Worm (Caenorhabditis elegans) whole organism, L2 larva: Measurements from ENCODE around the gene anoh-2.
A peak's percentile ranks its signal among the peaks of the same experiment; 100 is the strongest.

Source experiments
- C34F6.9 ChIP-seq: fragments of 150-350 bp; optimal IDR thresholded peaks from 2 replicates; lab custom pipeline; 2014; ENCODE audit warnings: missing biosample characterization, missing genetic modification characterization
- F13H6.1 ChIP-seq: sonication (generic microtip); optimal IDR thresholded peaks from 2 replicates; lab custom pipeline; 2016; ENCODE audit warnings: missing genetic modification characterization, missing compliant biosample characterization
- R02D3.7 ChIP-seq: fragments of 150-350 bp; optimal IDR thresholded peaks from 2 replicates; lab custom pipeline; 2014; ENCODE audit warnings: missing biosample characterization, missing genetic modification characterization
- Y55F3AM.14 ChIP-seq: fragments of 200-800 bp; sonication (Bioruptor generic); optimal IDR thresholded peaks from 2 replicates; lab custom pipeline; 2018; ENCODE audit warnings: mild to moderate bottlenecking, missing genetic modification characterization, missing compliant biosample characterization
- ZK546.5 ChIP-seq: sonication (generic microtip); optimal IDR thresholded peaks from 2 replicates; lab custom pipeline; 2017; ENCODE audit warnings: missing biosample characterization, missing genetic modification characterization
- alr-1 ChIP-seq: fragments of 150-350 bp; optimal IDR thresholded peaks from 2 replicates; lab custom pipeline; 2014; ENCODE audit warnings: missing biosample characterization, missing genetic modification characterization
- aly-2 ChIP-seq: fragments of 150-350 bp; optimal IDR thresholded peaks from 2 replicates; lab custom pipeline; 2014; ENCODE audit warnings: missing biosample characterization, missing genetic modification characterization
- ama-1 ChIP-seq: fragments of 150-350 bp; optimal IDR thresholded peaks from 2 replicates; lab custom pipeline; 2018; ENCODE audit warnings: inconsistent platforms
- blmp-1 ChIP-seq: sonication (generic microtip); optimal IDR thresholded peaks from 2 replicates; lab custom pipeline; 2017; ENCODE audit warnings: missing genetic modification characterization, mild to moderate bottlenecking, missing compliant biosample characterization, antibody characterized with exemption, moderate library complexity; ENCODE audit not compliant: insufficient read depth
- ceh-16 ChIP-seq: fragments of 150-350 bp; optimal IDR thresholded peaks from 2 replicates; lab custom pipeline; 2014; ENCODE audit warnings: missing biosample characterization, missing genetic modification characterization
- ceh-82 ChIP-seq: fragments of 150-350 bp; optimal IDR thresholded peaks from 2 replicates; lab custom pipeline; 2014; ENCODE audit warnings: missing biosample characterization, missing genetic modification characterization
- crh-2 ChIP-seq: sonication (generic microtip); optimal IDR thresholded peaks from 2 replicates; lab custom pipeline; 2017; ENCODE audit warnings: missing biosample characterization, missing genetic modification characterization
- dmd-4 ChIP-seq: sonication (generic microtip); optimal IDR thresholded peaks from 2 replicates; lab custom pipeline; 2017; ENCODE audit warnings: missing biosample characterization, missing genetic modification characterization
- egl-27 ChIP-seq: sonication (generic microtip); optimal IDR thresholded peaks from 3 replicates; lab custom pipeline; 2017; ENCODE audit warnings: missing biosample characterization, missing genetic modification reagents, missing genetic modification characterization
- elt-1 ChIP-seq: fragments of 150-350 bp; optimal IDR thresholded peaks from 2 replicates; lab custom pipeline; 2014; ENCODE audit warnings: missing biosample characterization, missing genetic modification characterization
- elt-3 ChIP-seq: sonication (generic microtip); optimal IDR thresholded peaks from 2 replicates; lab custom pipeline; 2017; ENCODE audit warnings: missing biosample characterization, missing genetic modification characterization
- fos-1 ChIP-seq: fragments of 150-350 bp; optimal IDR thresholded peaks from 2 replicates; lab custom pipeline; 2014; ENCODE audit warnings: missing biosample characterization, missing genetic modification characterization
- gmeb-1 ChIP-seq: fragments of 150-350 bp; optimal IDR thresholded peaks from 2 replicates; lab custom pipeline; 2014; ENCODE audit warnings: missing biosample characterization, missing genetic modification characterization
- lin-11 ChIP-seq: fragments of 150-350 bp; sonication (generic microtip); optimal IDR thresholded peaks from 2 replicates; lab custom pipeline; 2014; ENCODE audit warnings: missing biosample characterization, missing genetic modification characterization, inconsistent platforms, mixed read lengths
- lin-13 ChIP-seq: fragments of 150-350 bp; optimal IDR thresholded peaks from 2 replicates; lab custom pipeline; 2014; ENCODE audit warnings: missing biosample characterization, missing genetic modification reagents, missing genetic modification characterization
- lin-39 ChIP-seq: fragments of 150-350 bp; optimal IDR thresholded peaks from 2 replicates; lab custom pipeline; 2014; ENCODE audit warnings: missing biosample characterization, missing genetic modification reagents, missing genetic modification characterization
- lsy-2 ChIP-seq, 2 experiments: fragments of 150-350 bp in 1 of 2; sonication (generic microtip) in 1 of 2; optimal IDR thresholded peaks; 2 replicates each; lab custom pipeline; 2014 to 2017; ENCODE audit warnings: missing biosample characterization in 2 of 2, missing genetic modification characterization in 2 of 2
- mab-5 ChIP-seq: fragments of 150-350 bp; optimal IDR thresholded peaks from 2 replicates; lab custom pipeline; 2014; ENCODE audit warnings: missing biosample characterization, missing genetic modification characterization
- mbf-1 ChIP-seq: sonication (generic microtip); optimal IDR thresholded peaks from 2 replicates; lab custom pipeline; 2017; ENCODE audit warnings: missing biosample characterization, missing genetic modification characterization
- mdl-1 ChIP-seq, 2 experiments: fragments of 150-350 bp in 1 of 2; sonication (generic microtip) in 1 of 2; optimal IDR thresholded peaks; 2 replicates each; lab custom pipeline; 2017; ENCODE audit warnings: missing biosample characterization in 2 of 2, missing genetic modification characterization in 2 of 2
- nhr-10 ChIP-seq: sonication (generic microtip); optimal IDR thresholded peaks from 2 replicates; lab custom pipeline; 2017; ENCODE audit warnings: missing biosample characterization, missing genetic modification characterization
- nhr-11 ChIP-seq: fragments of 150-350 bp; optimal IDR thresholded peaks from 2 replicates; lab custom pipeline; 2014; ENCODE audit warnings: missing biosample characterization, missing genetic modification characterization
- nhr-12 ChIP-seq: fragments of 150-350 bp; optimal IDR thresholded peaks from 2 replicates; lab custom pipeline; 2014; ENCODE audit warnings: missing biosample characterization, missing genetic modification characterization
- nhr-129 ChIP-seq: fragments of 150-350 bp; optimal IDR thresholded peaks from 2 replicates; lab custom pipeline; 2014; ENCODE audit warnings: missing biosample characterization, missing genetic modification characterization
- nhr-21 ChIP-seq: fragments of 150-350 bp; optimal IDR thresholded peaks from 2 replicates; lab custom pipeline; 2014; ENCODE audit warnings: missing biosample characterization, missing genetic modification characterization
- nhr-23 ChIP-seq: fragments of 150-350 bp; optimal IDR thresholded peaks from 2 replicates; lab custom pipeline; 2014; ENCODE audit warnings: missing biosample characterization, missing genetic modification reagents, missing genetic modification characterization
- nhr-237 ChIP-seq: fragments of 150-350 bp; optimal IDR thresholded peaks from 2 replicates; lab custom pipeline; 2014; ENCODE audit warnings: missing biosample characterization, missing genetic modification characterization
- nhr-25 ChIP-seq: fragments of 150-350 bp; sonication (generic microtip); optimal IDR thresholded peaks from 3 replicates; lab custom pipeline; 2014; ENCODE audit warnings: missing biosample characterization, missing genetic modification characterization
- nhr-6 ChIP-seq: fragments of 150-350 bp; optimal IDR thresholded peaks from 2 replicates; lab custom pipeline; 2014; ENCODE audit warnings: missing biosample characterization, missing genetic modification characterization
- nhr-77 ChIP-seq: fragments of 150-350 bp; optimal IDR thresholded peaks from 2 replicates; lab custom pipeline; 2014; ENCODE audit warnings: missing biosample characterization, missing genetic modification characterization
- peb-1 ChIP-seq: fragments of 150-350 bp; optimal IDR thresholded peaks from 2 replicates; lab custom pipeline; 2014; ENCODE audit warnings: missing biosample characterization, missing genetic modification characterization
- sem-4 ChIP-seq: fragments of 150-350 bp; optimal IDR thresholded peaks from 2 replicates; lab custom pipeline; 2014; ENCODE audit warnings: missing biosample characterization, missing genetic modification reagents, missing genetic modification characterization
- skn-1 ChIP-seq: sonication (generic microtip); optimal IDR thresholded peaks from 2 replicates; lab custom pipeline; 2017; ENCODE audit warnings: missing biosample characterization, missing genetic modification characterization
- sma-3 ChIP-seq: sonication (generic microtip); optimal IDR thresholded peaks from 2 replicates; lab custom pipeline; 2016; ENCODE audit warnings: missing genetic modification reagents, missing genetic modification characterization, missing compliant biosample characterization
- sma-9 ChIP-seq, 2 experiments: fragments of 150-350 bp in 1 of 2; sonication (generic microtip) in 1 of 2; optimal IDR thresholded peaks; 2 replicates each; lab custom pipeline; 2014 to 2016; ENCODE audit warnings: missing genetic modification characterization in 2 of 2, mild to moderate bottlenecking in 1 of 2, missing biosample characterization in 1 of 2, missing compliant biosample characterization in 1 of 2, missing genetic modification reagents in 1 of 2, moderate library complexity in 1 of 2
- snpc-4 ChIP-seq: fragments of 150-350 bp; optimal IDR thresholded peaks from 2 replicates; lab custom pipeline; 2014; ENCODE audit warnings: missing biosample characterization, missing genetic modification characterization
- unc-39 ChIP-seq: fragments of 150-350 bp; optimal IDR thresholded peaks from 2 replicates; lab custom pipeline; 2014; ENCODE audit warnings: missing biosample characterization, missing genetic modification characterization
- unc-55 ChIP-seq: fragments of 150-350 bp; sonication (generic microtip); optimal IDR thresholded peaks from 3 replicates; lab custom pipeline; 2014; ENCODE audit warnings: missing biosample characterization, missing genetic modification reagents, missing genetic modification characterization
- unc-62 ChIP-seq: fragments of 150-350 bp; optimal IDR thresholded peaks from 2 replicates; lab custom pipeline; 2014; ENCODE audit warnings: missing biosample characterization, missing genetic modification reagents, missing genetic modification characterization
- zag-1 ChIP-seq: fragments of 150-350 bp; optimal IDR thresholded peaks from 2 replicates; lab custom pipeline; 2014; ENCODE audit warnings: missing biosample characterization, missing genetic modification characterization
- ztf-1 ChIP-seq: fragments of 200-800 bp; sonication (Bioruptor generic); conservative IDR thresholded peaks from 2 replicates; pipeline ENCODE4 v1.3.6; 2022; ENCODE audit warnings: missing genetic modification characterization, missing compliant biosample characterization
- ztf-11 ChIP-seq: sonication (generic microtip); optimal IDR thresholded peaks from 2 replicates; lab custom pipeline; 2017; ENCODE audit warnings: missing biosample characterization, missing genetic modification characterization
- ztf-4 ChIP-seq: fragments of 150-350 bp; optimal IDR thresholded peaks from 2 replicates; lab custom pipeline; 2014; ENCODE audit warnings: missing biosample characterization, missing genetic modification characterization

The anoh-2 gene

DNA sequence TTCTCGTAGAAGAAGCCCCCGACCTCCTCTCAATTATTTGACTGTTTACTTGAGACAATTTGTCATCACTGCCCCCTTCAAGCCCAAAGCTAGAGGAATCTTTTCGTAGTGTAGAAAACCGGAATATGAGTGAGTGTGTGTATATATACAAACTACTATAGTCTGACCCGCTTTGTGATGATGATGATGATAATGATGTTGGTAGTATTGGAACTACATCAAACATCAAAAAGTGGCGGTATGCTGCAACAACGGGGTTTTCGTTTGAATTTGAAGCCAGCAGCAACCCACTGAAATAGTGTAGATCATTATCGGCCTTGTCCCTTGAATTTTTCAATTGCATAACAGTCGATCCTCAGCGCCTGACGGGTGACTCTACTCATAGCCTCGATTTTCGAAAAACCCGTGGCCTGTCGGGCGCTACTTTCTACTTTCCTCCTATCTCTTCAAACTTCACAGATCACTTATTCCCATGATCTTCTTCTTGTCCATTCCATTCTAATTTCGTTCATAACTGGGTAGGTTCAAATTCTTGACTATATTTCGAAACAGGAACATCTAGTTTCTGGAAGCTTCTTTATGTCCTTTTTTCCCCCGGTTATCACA is 46.1 kb upstream of the anoh-2 start:
- TF ChIP-seq blmp-1 (tag; lab: Kevin White, UChicago): peak; percentile 11
- TF ChIP-seq ztf-11 (tag; lab: Kevin White, UChicago): no peak
- TF ChIP-seq ceh-16 (tag; lab: Kevin White, UChicago): peak; percentile 35
- no peak for TF ChIP-seq nhr-6 (tag; lab: Kevin White, UChicago)
- peak; percentile 21 for TF ChIP-seq gmeb-1
- peak; percentile 94 for TF ChIP-seq snpc-4
- peak; percentile 82 for TF ChIP-seq nhr-129 (tag; lab: Kevin White, UChicago)
- peak; percentile 71 for TF ChIP-seq sma-9 (GFP tag; optimal IDR thresholded peaks at IDR 0.05; lab: Kevin White, UChicago)
- no peak for TF ChIP-seq sma-9 (tag; optimal IDR thresholded peaks at IDR 0.05; lab: Kevin White, UChicago)
- no peak for TF ChIP-seq nhr-11
- TF ChIP-seq nhr-25: peak; percentile 61

DNA sequence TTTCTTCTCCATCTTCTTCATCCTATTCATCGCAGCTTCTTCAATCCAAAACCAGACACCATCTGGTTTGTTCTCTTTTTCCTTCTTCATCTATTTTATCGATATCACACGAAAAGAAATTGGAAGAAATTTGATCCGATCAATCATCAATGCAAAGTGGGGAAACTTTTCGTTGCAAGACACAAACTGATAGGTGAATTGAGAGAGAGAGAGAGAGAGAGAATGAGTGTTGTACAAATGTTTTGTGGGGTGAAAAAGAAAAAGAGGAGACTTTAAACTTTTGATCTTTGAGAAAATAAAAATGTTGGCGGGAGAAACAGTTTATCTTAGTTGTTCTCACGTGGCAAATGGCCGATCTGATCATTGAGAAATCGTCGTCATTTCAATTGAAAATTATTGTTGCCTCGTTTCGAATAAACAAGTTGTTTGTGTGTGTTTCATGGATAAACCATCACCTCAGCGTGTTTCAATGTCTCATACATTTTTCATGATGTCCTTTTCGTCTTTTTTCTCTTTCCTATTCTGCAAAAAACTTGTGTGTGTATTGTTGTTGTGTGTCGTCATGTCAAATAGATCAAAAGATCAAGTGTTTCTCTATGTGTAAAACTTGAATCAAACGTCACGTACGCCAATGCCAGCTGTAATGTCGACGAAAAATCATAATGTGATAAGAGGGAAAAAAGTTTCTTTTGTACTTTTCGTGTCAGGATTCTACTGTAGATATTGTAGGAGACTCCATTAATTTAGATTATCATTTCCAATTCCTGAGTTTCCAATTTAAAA is 45.4 kb upstream of the anoh-2 start:
- no peak for TF ChIP-seq snpc-4
- TF ChIP-seq F13H6.1 (tag; lab: Kevin White, UChicago): peak; percentile 68
- TF ChIP-seq nhr-21 (tag; lab: Kevin White, UChicago): peak; percentile 69
- TF ChIP-seq alr-1 (tag; lab: Kevin White, UChicago): no peak
- no peak for TF ChIP-seq sem-4
- TF ChIP-seq ztf-1 (GFP tag; lab: Robert Waterston, UW): no peak
- TF ChIP-seq C34F6.9 (tag; lab: Kevin White, UChicago): peak; percentile 32
- TF ChIP-seq sma-3: peak; percentile 49
- TF ChIP-seq ceh-82 (tag; lab: Kevin White, UChicago): no peak
- TF ChIP-seq elt-1: no peak
- no peak for TF ChIP-seq nhr-10 (tag; lab: Kevin White, UChicago)
- no peak for TF ChIP-seq nhr-23 (tag; lab: Kevin White, UChicago)
- peak; percentile 85 for TF ChIP-seq nhr-129 (tag; lab: Kevin White, UChicago)
- peak; percentile 14 for TF ChIP-seq egl-27 (tag; lab: Kevin White, UChicago)
- TF ChIP-seq ama-1 (lab: Kevin White, UChicago): no peak
- TF ChIP-seq Y55F3AM.14 (GFP tag; lab: Kevin White, UChicago): no peak
- no peak for TF ChIP-seq zag-1 (tag; lab: Kevin White, UChicago)
- TF ChIP-seq unc-39 (tag; lab: Kevin White, UChicago): no peak
- no peak for TF ChIP-seq dmd-4 (tag; lab: Kevin White, UChicago)
- TF ChIP-seq unc-62 (GFP tag; lab: Kevin White, UChicago): no peak
- TF ChIP-seq mdl-1 (tag; optimal IDR thresholded peaks at IDR 0.05; lab: Kevin White, UChicago): peak; percentile 48 to 53
- peak; percentile 72 for TF ChIP-seq blmp-1 (tag; lab: Kevin White, UChicago)
- peak; percentile 70 for TF ChIP-seq crh-2 (tag; lab: Kevin White, UChicago)
- TF ChIP-seq lin-13 (GFP tag; lab: Kevin White, UChicago): no peak
- no peak for TF ChIP-seq nhr-12 (tag; lab: Kevin White, UChicago)
- TF ChIP-seq aly-2 (tag; lab: Kevin White, UChicago): no peak
- no peak for TF ChIP-seq ZK546.5 (tag; lab: Kevin White, UChicago)
- peak; percentile 88 for TF ChIP-seq nhr-25
- TF ChIP-seq unc-55 (GFP tag; lab: Kevin White, UChicago): peak; percentile 45
- no peak for TF ChIP-seq ztf-11 (tag; lab: Kevin White, UChicago)
- TF ChIP-seq lin-11 (tag; lab: Kevin White, UChicago): no peak
- TF ChIP-seq mab-5 (tag; lab: Kevin White, UChicago): peak; percentile 40
- peak; percentile 58 for TF ChIP-seq fos-1 (tag; lab: Kevin White, UChicago)
- TF ChIP-seq nhr-77 (tag; lab: Kevin White, UChicago): no peak
- TF ChIP-seq R02D3.7: no peak
- TF ChIP-seq elt-3 (tag; lab: Kevin White, UChicago): no peak
- TF ChIP-seq ceh-16 (tag; lab: Kevin White, UChicago): no peak
- TF ChIP-seq ztf-4 (tag; lab: Kevin White, UChicago): no peak
- TF ChIP-seq sma-9 (GFP tag; optimal IDR thresholded peaks at IDR 0.05; lab: Kevin White, UChicago): peak; percentile 96
- TF ChIP-seq sma-9 (tag; optimal IDR thresholded peaks at IDR 0.05; lab: Kevin White, UChicago): no peak
- TF ChIP-seq lsy-2 (tag; optimal IDR thresholded peaks at IDR 0.05; lab: Kevin White, UChicago): peak in 1 of 2 experiments; percentile 68
- TF ChIP-seq skn-1: no peak
- no peak for TF ChIP-seq nhr-11
- no peak for TF ChIP-seq peb-1
- no peak for TF ChIP-seq lin-39 (tag; lab: Kevin White, UChicago)
- no peak for TF ChIP-seq nhr-237
- TF ChIP-seq gmeb-1: no peak
- TF ChIP-seq mbf-1 (tag; lab: Kevin White, UChicago): no peak
- peak; percentile 74 for TF ChIP-seq nhr-6 (tag; lab: Kevin White, UChicago)
